Worm (Caenorhabditis elegans) whole organism, dauer: ENCODE data around the gene ncl-1.

Experiments
- unc-62 ChIP-seq: sonication (generic microtip); optimal IDR thresholded peaks from 2 replicates; lab custom pipeline; 2017; ENCODE audit warnings: missing biosample characterization, missing genetic modification reagents, missing genetic modification characterization

ncl-1 gene

DNA sequence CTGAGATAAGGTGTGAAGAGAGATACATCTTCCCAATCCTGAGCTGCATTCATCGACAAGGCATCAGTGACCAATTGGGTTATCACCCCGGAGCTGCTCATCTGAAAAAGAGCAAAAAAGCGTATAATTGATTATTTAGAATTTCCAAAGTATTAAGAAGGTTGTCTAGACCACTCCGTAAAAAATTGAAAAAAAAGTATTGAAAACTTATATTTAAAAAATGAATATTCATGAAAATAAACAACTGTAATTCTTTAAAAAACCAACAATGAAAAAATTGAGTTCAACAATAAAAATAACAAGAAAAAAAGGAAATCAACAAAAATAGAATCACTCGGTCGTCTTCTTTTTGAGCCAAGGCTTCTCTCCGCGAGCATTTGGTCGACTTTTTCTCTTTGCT lies 44.0 kb downstream of the ncl-1 start, which contains the start of gene mtx-2:
Gene mtx-2, minus strand, starts transcription at position 101 of the 400 bp plus-strand sequence.
- no peak for TF ChIP-seq unc-62 (GFP tag; lab: Kevin White, UChicago)

DNA sequence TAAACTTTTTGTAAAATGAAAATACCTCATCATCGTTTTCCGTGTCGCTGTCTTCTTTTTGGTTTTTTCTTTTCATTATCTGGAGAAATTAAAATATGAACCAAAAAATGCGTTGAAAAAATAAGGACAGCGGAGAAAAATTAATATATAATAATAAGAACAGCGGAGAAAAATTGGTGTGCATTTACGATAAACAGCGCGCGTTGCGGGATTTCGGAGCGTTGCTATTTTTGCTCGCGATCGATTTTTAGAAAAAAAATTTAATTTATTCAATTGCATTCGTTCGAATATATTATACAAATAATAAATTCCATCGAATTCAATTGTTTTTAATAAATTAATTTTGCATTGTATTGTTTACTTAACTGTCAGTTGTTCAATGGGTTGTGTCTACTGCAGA lies 46.4 kb downstream of the ncl-1 start, which contains the start of gene ZK686.2:
Gene ZK686.2, minus strand, starts transcription at position 79 of the 400 bp plus-strand sequence.
- no peak for TF ChIP-seq unc-62 (GFP tag; lab: Kevin White, UChicago)

DNA sequence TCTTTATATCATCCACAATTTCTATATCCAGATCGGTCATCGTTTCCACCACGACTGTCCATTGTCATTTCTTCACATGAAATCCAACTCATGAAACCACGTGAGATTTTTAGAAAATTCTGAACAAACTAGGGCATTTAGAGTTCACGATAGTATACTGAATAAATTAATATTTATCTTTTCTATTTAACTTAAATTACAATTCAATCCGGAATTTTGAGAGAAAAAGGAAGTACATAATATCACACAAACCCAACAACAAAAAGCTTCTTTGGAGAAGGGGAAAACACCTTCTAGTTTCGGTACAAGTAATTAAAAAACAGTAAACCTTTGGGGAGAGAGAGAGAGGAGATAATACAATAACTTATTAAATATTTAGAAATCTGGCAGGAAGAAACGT lies 47.9 kb downstream of the ncl-1 start, which contains the start of gene ZK686.5:
Gene ZK686.5, minus strand, starts transcription at position 101 of the 400 bp plus-strand sequence.
- TF ChIP-seq unc-62 (GFP tag; lab: Kevin White, UChicago): no peak

DNA sequence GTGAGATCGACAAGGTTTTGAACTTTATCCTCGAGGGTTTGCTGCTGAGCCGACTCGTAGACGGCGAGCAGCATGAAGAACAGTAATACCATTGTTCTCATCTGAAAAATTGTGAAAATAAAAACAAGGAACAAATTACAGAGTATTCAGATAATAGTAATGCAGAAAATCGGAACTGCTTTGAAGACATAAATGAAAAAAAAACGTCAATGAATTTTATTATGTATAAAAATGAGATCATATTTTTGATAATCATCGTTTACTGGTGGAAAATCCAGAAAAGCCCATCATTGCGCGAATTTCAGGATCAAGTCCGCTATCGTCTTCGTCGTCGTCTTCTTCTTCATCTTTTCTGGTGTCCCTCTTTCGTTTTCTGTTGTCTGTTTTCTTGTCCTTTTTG lies 49.4 kb downstream of the ncl-1 start, which contains the start of gene ZK686.3:
Gene ZK686.3, minus strand, starts transcription at position 101 of the 400 bp plus-strand sequence.
- no peak for TF ChIP-seq unc-62 (GFP tag; lab: Kevin White, UChicago)

DNA sequence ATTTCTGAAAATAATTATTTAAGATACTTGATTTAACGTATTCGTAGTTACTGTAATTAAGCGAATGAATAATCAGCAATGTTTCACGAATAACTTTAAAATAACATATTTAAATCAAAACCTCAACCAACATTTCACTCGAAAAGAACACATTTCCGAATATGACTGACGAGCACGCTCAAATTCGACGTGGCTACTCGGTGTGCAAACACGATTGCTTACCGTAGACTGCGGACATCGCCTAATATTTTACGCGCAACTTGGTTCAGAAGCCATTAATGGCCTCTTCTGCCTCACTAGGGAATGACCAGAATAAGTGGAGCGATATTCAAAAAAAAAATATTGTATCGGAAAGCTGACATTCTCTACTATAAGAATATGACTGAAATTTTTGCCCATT lies 50.4 kb downstream of the ncl-1 start, which contains the start of gene snu-23:
Gene snu-23, minus strand, starts transcription at position 156 of the 400 bp plus-strand sequence.
- no peak for TF ChIP-seq unc-62 (GFP tag; lab: Kevin White, UChicago)

DNA sequence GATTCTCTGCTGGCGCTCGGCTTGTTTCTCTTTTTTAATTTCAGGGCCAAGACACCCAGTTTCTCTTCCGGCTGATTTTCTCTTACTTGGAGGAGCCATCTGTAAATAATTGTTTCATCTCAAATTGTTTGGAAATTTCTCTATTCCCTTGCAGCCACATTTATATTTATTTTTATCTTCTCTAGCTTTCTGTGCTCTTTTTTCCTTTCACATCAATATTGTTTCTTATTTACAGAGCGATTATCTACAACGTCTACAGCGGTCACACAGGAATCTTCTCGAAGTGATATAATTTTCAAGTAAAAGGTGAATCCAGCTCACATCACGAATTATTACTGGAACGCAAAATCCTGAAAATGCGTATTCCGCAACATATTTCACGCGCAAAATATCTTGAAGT lies 53.4 kb downstream of the ncl-1 start, which contains the start of the genes ZK686.6 and ZK686.1:
Gene ZK686.6, minus strand, starts transcription at position 101 of the 400 bp plus-strand sequence.
Gene ZK686.1, plus strand, starts transcription at position 234 of the 400 bp plus-strand sequence.
- TF ChIP-seq unc-62 (GFP tag; lab: Kevin White, UChicago): no peak

DNA sequence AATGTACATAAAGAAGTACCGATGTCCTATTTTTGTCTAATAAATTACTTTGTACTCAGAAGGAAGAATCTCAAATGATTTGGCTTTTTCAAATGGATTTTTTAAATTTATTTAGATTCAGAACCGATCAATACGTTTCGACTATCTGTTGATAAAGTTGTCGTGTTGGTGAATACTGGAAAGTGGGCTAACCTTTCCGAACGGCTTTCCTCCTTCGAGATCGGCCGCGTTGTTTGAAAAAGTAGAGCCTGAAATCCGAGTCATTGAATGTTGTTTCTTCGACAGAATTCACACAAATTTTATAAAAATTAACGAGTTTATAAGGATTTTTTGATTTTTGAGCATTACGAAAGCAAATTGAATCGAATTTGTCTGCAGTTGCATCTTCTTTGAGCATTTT lies 54.3 kb downstream of the ncl-1 start:
- TF ChIP-seq unc-62 (GFP tag; lab: Kevin White, UChicago): no peak

DNA sequence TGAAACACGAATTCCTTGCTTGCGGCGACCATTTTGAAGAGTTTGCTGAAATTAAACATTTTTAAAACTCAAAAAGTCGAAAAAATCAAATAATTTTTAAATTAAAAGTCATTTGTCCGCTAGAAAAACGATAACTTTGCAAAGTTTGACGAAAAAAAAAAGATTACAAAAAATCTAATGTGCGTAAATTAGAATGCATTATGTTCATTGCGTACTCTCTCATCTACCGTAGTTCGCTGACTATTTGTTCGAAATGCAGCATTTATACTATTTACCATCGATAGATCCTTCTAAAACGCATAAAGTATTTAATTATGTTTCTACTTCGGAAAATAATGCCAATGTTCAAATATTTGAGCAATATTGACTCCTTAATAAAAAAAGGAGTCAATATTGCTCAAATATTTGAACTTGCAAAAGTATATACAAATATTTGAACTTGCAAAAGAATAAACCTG lies 56.5 kb downstream of the ncl-1 start, which contains the start of gene bath-15:
Gene bath-15, minus strand, starts transcription at position 51 of the 458 bp plus-strand sequence.
- no peak for TF ChIP-seq unc-62 (GFP tag; lab: Kevin White, UChicago)

DNA sequence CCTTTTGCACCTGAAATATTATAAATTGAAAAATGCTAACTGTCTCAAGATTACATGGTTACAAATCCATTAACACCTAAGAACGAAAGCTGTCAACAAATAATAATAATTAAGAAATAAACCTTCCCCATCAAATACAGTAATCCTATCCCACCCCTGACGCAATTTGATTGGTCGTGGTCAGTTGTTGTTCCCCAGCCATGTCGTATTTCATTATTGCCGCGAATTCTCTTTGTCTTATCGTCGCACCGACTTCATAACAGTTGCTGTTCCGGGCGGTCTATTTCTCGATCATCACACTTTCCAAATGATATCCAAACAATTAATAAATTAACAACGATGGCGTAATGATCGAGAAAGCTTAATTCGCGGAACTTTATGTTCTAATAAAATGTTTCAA lies 59.0 kb downstream of the ncl-1 start:
- no peak for TF ChIP-seq unc-62 (GFP tag; lab: Kevin White, UChicago)

DNA sequence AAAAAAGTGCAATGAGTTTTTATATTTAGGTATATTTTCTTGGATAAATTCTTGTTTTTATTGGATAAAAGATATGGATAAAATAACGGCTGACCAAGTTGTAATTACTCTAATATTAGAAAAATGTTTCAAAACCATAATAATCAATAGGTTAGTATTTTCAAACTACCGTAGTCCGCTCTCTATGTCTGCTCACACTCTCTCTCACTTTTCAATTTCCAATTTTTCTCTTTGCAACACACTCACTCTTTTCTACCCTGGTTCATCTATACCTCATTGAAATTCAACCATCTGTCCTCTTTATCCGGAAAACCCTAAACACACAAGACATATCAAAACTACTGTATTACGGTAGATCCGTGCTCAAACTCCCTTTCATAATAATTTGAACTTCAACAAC lies 59.8 kb downstream of the ncl-1 start:
- TF ChIP-seq unc-62 (GFP tag; lab: Kevin White, UChicago): no peak

DNA sequence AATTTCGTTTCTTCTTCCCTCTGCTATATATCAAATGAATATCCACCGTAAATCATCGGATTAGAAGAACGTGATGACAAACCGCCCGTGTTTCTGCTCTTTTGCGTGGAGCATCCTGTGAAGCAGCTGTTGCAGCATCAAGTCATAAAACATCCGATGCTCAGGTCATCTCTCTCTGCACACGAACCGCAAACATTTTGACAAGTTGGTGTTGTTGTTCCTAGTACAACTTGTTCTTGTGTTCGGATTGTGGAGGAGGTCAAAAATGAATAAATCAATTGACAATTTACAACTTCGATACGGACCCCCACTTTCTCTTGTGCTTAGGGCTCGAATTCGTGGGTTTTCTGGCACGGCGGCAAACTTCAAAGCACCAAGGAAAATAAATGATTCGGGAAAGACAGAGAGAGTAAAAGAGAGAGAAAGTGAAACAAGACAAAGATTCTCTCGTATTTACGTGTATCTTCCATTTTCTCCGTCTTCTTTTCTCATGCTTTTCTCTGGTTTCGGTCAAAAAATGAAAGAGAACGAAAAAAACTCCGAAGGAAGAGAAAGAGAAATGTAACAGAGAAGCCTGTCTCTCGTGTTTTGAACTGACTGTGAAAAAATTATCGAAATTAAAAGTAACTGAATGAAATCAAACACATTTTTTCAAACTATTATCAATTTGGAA lies 61.2 kb downstream of the ncl-1 start:
- no peak for TF ChIP-seq unc-62 (GFP tag; lab: Kevin White, UChicago)

DNA sequence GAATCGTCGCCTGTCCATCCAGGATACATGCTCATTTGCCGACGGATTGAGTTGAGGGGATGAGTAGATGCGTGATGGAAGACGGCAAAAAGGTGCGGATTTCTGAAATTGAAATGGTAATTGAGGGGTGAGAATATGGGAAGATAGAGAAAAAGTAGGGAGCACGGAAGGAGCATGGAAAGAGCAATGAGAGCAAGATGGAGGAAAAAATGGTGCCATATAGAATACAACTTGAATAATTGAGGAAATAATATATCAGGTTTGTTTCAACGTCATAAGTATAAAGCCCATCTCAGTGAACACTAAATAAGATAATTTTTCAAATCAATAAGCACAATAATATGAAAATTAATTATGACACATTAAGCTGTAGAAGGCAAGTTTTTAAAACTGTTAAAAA lies 63.8 kb downstream of the ncl-1 start, which contains the start of gene mab-5:
Gene mab-5, minus strand, starts transcription at position 101 of the 400 bp plus-strand sequence.
- TF ChIP-seq unc-62 (GFP tag; lab: Kevin White, UChicago): no peak

DNA sequence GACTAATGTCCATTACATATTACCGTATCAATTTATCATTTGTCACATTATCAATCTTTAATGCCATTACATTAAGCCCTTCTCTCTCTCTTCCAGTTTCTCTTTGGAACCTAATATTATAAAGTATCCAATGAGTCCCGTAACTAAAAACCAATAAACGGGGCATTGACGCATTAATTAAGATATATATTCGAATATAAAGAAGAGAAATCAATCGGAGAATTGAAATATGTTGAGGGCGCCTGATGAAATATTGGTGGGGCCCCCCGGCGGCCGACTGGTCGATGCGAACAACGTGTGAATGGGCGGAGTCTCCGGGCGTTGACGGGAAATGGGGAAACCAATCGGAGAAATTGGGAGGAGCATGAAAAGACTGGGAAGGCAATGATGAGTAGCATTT lies 64.7 kb downstream of the ncl-1 start:
- no peak for TF ChIP-seq unc-62 (GFP tag; lab: Kevin White, UChicago)
